Fruit fly (Drosophila melanogaster) whole organism, embryonic: Measurements from ENCODE around the gene CG31952.
A peak's percentile ranks its signal among the peaks of the same experiment; 100 is the strongest.

Experiments used
- Atf-2 ChIP-seq: fragments of 200-800 bp; sonication (Bioruptor generic); optimal IDR thresholded peaks from 2 replicates; lab custom pipeline; 2016; ENCODE audit warnings: missing biosample characterization, missing genetic modification characterization
- Awh ChIP-seq: fragments of 200-800 bp; sonication (Bioruptor generic); IDR thresholded peaks from 2 replicates; pipeline ENCODE4, ENCODE4 v1.3.6; 2022; ENCODE audit warnings: missing biosample characterization, missing genetic modification characterization
- CG11398 ChIP-seq: fragments of 200-800 bp; sonication (Bioruptor generic); optimal IDR thresholded peaks from 2 replicates; lab custom pipeline; 2016; ENCODE audit warnings: missing biosample characterization, missing genetic modification characterization
- CG11560 ChIP-seq: fragments of 200-800 bp; sonication (Bioruptor generic); IDR thresholded peaks from 3 replicates; pipeline ENCODE4 v1.3.6; 2022; ENCODE audit warnings: missing biosample characterization, missing genetic modification characterization
- CG12391 ChIP-seq: fragments of 200-800 bp; sonication (Bioruptor generic); optimal IDR thresholded peaks from 3 replicates; lab custom pipeline; 2018; ENCODE audit warnings: missing biosample characterization, mild to moderate bottlenecking, missing genetic modification characterization, moderate library complexity
- CG13775 ChIP-seq: fragments of 200-800 bp; sonication (Bioruptor generic); optimal IDR thresholded peaks from 3 replicates; lab custom pipeline; 2017; ENCODE audit warnings: missing biosample characterization, mild to moderate bottlenecking, missing genetic modification characterization
- CG1602 ChIP-seq: fragments of 200-800 bp; sonication (Bioruptor generic); optimal IDR thresholded peaks from 3 replicates; lab custom pipeline; 2016; ENCODE audit warnings: missing biosample characterization, missing genetic modification characterization
- CG17361 ChIP-seq: fragments of 200-800 bp; sonication (Bioruptor generic); IDR thresholded peaks from 3 replicates; pipeline ENCODE4 v1.3.6; 2022; ENCODE audit warnings: missing biosample characterization, missing genetic modification characterization
- CG17612 ChIP-seq: fragments of 200-800 bp; sonication (Bioruptor generic); IDR thresholded peaks from 2 replicates; pipeline ENCODE4 v1.3.6; 2022; ENCODE audit warnings: missing biosample characterization, missing genetic modification characterization
- CG32532 ChIP-seq: fragments of 200-800 bp; sonication (Bioruptor generic); IDR thresholded peaks from 2 replicates; pipeline ENCODE4 v1.3.6; 2022; ENCODE audit warnings: missing biosample characterization, missing genetic modification characterization
- CG3847 ChIP-seq: fragments of 200-800 bp; sonication (Bioruptor generic); IDR thresholded peaks from 2 replicates; pipeline ENCODE4 v1.3.6; 2022; ENCODE audit warnings: missing biosample characterization, missing genetic modification characterization
- CG4617 ChIP-seq: fragments of 200-800 bp; sonication (Bioruptor generic); optimal IDR thresholded peaks from 3 replicates; lab custom pipeline; 2016; ENCODE audit warnings: missing biosample characterization, missing genetic modification characterization, borderline replicate concordance
- CG6689 ChIP-seq: fragments of 200-800 bp; sonication (Bioruptor generic); IDR thresholded peaks from 2 replicates; pipeline ENCODE4 v1.3.6; 2022; ENCODE audit warnings: missing biosample characterization, missing genetic modification characterization
- CG7372 ChIP-seq: fragments of 200-800 bp; sonication (Bioruptor generic); IDR thresholded peaks from 2 replicates; pipeline ENCODE4 v1.3.6; 2022; ENCODE audit warnings: missing biosample characterization, missing genetic modification characterization
- CG7839 ChIP-seq: fragments of 200-800 bp; sonication (Bioruptor generic); optimal IDR thresholded peaks from 3 replicates; lab custom pipeline; 2018; ENCODE audit warnings: missing biosample characterization, mild to moderate bottlenecking, missing genetic modification characterization, moderate library complexity
- CG8388 ChIP-seq: fragments of 200-800 bp; sonication (Bioruptor generic); optimal IDR thresholded peaks from 2 replicates; lab custom pipeline; 2019; ENCODE audit warnings: missing biosample characterization, mild to moderate bottlenecking, missing genetic modification characterization, moderate library complexity
- CG9609 ChIP-seq: fragments of 200-800 bp; sonication (Bioruptor generic); optimal IDR thresholded peaks from 3 replicates; lab custom pipeline; 2016; ENCODE audit warnings: missing biosample characterization, missing genetic modification characterization
- D ChIP-seq, 2 experiments: fragments of 200-800 bp in 1 of 2; fragments of >200 bp in 1 of 2; sonication (Bioruptor generic) in 1 of 2; optimal IDR thresholded peaks; 2 replicates in 1 of 2; 3 replicates in 1 of 2; lab custom pipeline; 2017; ENCODE audit warnings: mild to moderate bottlenecking in 1 of 2, missing biosample characterization in 1 of 2, missing genetic modification characterization in 1 of 2, missing genetic modification reagents in 1 of 2
- Dbx ChIP-seq: fragments of 200-800 bp; sonication (Bioruptor generic); IDR thresholded peaks from 3 replicates; pipeline ENCODE4 v1.3.6; 2022; ENCODE audit warnings: missing biosample characterization, missing genetic modification characterization
- Doc2 ChIP-seq: fragments of 200-800 bp; sonication (Bioruptor generic); IDR thresholded peaks from 2 replicates; pipeline ENCODE4 v1.3.6; 2022; ENCODE audit warnings: missing biosample characterization, missing genetic modification characterization
- Dref ChIP-seq: fragments of 200-800 bp; sonication (Bioruptor generic); IDR thresholded peaks from 2 replicates; pipeline ENCODE4 v1.3.6; 2022; ENCODE audit warnings: missing biosample characterization, missing genetic modification characterization
- ERR ChIP-seq: fragments of 200-800 bp; sonication (Bioruptor generic); optimal IDR thresholded peaks from 2 replicates; lab custom pipeline; 2016; ENCODE audit warnings: missing biosample characterization, missing genetic modification characterization
- Gug ChIP-seq: fragments of 200-800 bp; sonication (Bioruptor generic); IDR thresholded peaks from 4 replicates; pipeline ENCODE4 v1.3.6; 2022; ENCODE audit warnings: missing biosample characterization, missing genetic modification characterization
- Lhr ChIP-seq: fragments of 200-800 bp; sonication (Bioruptor generic); optimal IDR thresholded peaks from 3 replicates; lab custom pipeline; 2017; ENCODE audit warnings: mild to moderate bottlenecking, missing biosample characterization, missing genetic modification reagents, missing genetic modification characterization
- MTF-1 ChIP-seq: fragments of 200-800 bp; sonication (Bioruptor generic); optimal IDR thresholded peaks from 2 replicates; lab custom pipeline; 2018; ENCODE audit warnings: missing biosample characterization, mild to moderate bottlenecking, missing genetic modification characterization, borderline replicate concordance
- Meics ChIP-seq: fragments of 200-800 bp; sonication (Bioruptor generic); optimal IDR thresholded peaks from 2 replicates; lab custom pipeline; 2017; ENCODE audit warnings: missing biosample characterization, mild to moderate bottlenecking, missing genetic modification characterization
- Nf-YC ChIP-seq: fragments of 200-800 bp; optimal IDR thresholded peaks from 3 replicates; lab custom pipeline; 2019; ENCODE audit warnings: missing biosample characterization, mild to moderate bottlenecking, missing genetic modification characterization, moderate library complexity
- Optix ChIP-seq: fragments of 200-800 bp; sonication (Bioruptor generic); IDR thresholded peaks from 3 replicates; pipeline ENCODE4 v1.3.6; 2022; ENCODE audit warnings: missing biosample characterization, missing genetic modification characterization
- Ptx1 ChIP-seq: fragments of 200-800 bp; sonication (Bioruptor generic); IDR thresholded peaks from 2 replicates; pipeline ENCODE4 v1.3.6; 2022; ENCODE audit warnings: missing biosample characterization, missing genetic modification characterization
- Rfx ChIP-seq: fragments of 200-800 bp; sonication (Bioruptor generic); IDR thresholded peaks from 2 replicates; pipeline ENCODE4 v1.3.6; 2022; ENCODE audit warnings: missing biosample characterization, missing genetic modification characterization
- Scr ChIP-seq: fragments of 200-800 bp; sonication (Bioruptor generic); IDR thresholded peaks from 2 replicates; pipeline ENCODE4 v1.3.6; 2022; ENCODE audit warnings: missing biosample characterization, missing genetic modification characterization; ENCODE audit not compliant: partially characterized antibody
- Sox100B ChIP-seq: fragments of 200-800 bp; sonication (Bioruptor generic); optimal IDR thresholded peaks from 3 replicates; lab custom pipeline; 2018; ENCODE audit warnings: missing biosample characterization, mild to moderate bottlenecking, missing genetic modification characterization
- TFAM ChIP-seq: fragments of 200-800 bp; sonication (Bioruptor generic); optimal IDR thresholded peaks from 2 replicates; lab custom pipeline; 2017; ENCODE audit warnings: missing biosample characterization, missing genetic modification characterization, inconsistent platforms
- Vsx1 ChIP-seq: fragments of 200-800 bp; sonication (Bioruptor generic); optimal IDR thresholded peaks from 2 replicates; lab custom pipeline; 2017; ENCODE audit warnings: missing biosample characterization, mild to moderate bottlenecking, missing genetic modification characterization, missing genetic modification reagents
- ash1 ChIP-seq: fragments of 200-800 bp; sonication (Bioruptor generic); optimal IDR thresholded peaks from 2 replicates; lab custom pipeline; 2018; ENCODE audit warnings: missing biosample characterization, mild to moderate bottlenecking, missing genetic modification characterization
- caup ChIP-seq: fragments of 200-800 bp; sonication (Bioruptor generic); optimal IDR thresholded peaks from 3 replicates; lab custom pipeline; 2017; ENCODE audit warnings: missing biosample characterization, mild to moderate bottlenecking, missing genetic modification characterization, moderate library complexity; ENCODE audit not compliant: severe bottlenecking
- dpn ChIP-seq, 2 experiments: fragments of 200-800 bp; sonication (Bioruptor generic); optimal IDR thresholded peaks; 3 replicates each; lab custom pipeline; 2016; ENCODE audit warnings: missing biosample characterization in 2 of 2, missing genetic modification characterization in 2 of 2
- ems ChIP-seq: fragments of 200-800 bp; sonication (Bioruptor generic); optimal IDR thresholded peaks from 3 replicates; lab custom pipeline; 2016; ENCODE audit warnings: missing biosample characterization, missing genetic modification characterization
- eve ChIP-seq, 2 experiments: fragments of >200 bp; optimal IDR thresholded peaks; 2 replicates each; lab custom pipeline; 2017; ENCODE audit warnings: missing biosample characterization in 2 of 2, missing genetic modification characterization in 2 of 2
- exex ChIP-seq: fragments of 200-800 bp; sonication (Bioruptor generic); optimal IDR thresholded peaks from 4 replicates; lab custom pipeline; 2018; ENCODE audit warnings: missing biosample characterization, mild to moderate bottlenecking, missing genetic modification characterization, moderate library complexity
- fd102C ChIP-seq: fragments of 200-800 bp; sonication (Bioruptor generic); optimal IDR thresholded peaks from 2 replicates; lab custom pipeline; 2018; ENCODE audit warnings: missing biosample characterization, mild to moderate bottlenecking, missing genetic modification characterization, moderate library complexity
- fd64A ChIP-seq: fragments of 200-800 bp; sonication (Bioruptor generic); optimal IDR thresholded peaks from 3 replicates; lab custom pipeline; 2018; ENCODE audit warnings: missing biosample characterization, mild to moderate bottlenecking, missing genetic modification characterization
- gfzf ChIP-seq: fragments of 200-800 bp; sonication (Bioruptor generic); optimal IDR thresholded peaks from 2 replicates; lab custom pipeline; 2016; ENCODE audit warnings: missing biosample characterization, mild to moderate bottlenecking, missing genetic modification characterization, moderate library complexity
- h ChIP-seq: fragments of >200 bp; optimal IDR thresholded peaks from 2 replicates; lab custom pipeline; 2017
- jigr1 ChIP-seq: fragments of 200-800 bp; sonication (Bioruptor generic); IDR thresholded peaks from 3 replicates; pipeline ENCODE4 v1.3.6; 2022; ENCODE audit warnings: missing biosample characterization, missing genetic modification characterization
- klu ChIP-seq: fragments of 200-800 bp; sonication (Bioruptor generic); IDR thresholded peaks from 2 replicates; pipeline ENCODE4 v1.3.6; 2022; ENCODE audit warnings: missing biosample characterization, missing genetic modification characterization
- lola ChIP-seq, 3 experiments: fragments of >200 bp in 2 of 3; fragments of 200-800 bp in 1 of 3; sonication (Bioruptor generic) in 1 of 3; optimal IDR thresholded peaks; 2 replicates each; lab custom pipeline; 2017 to 2019; ENCODE audit warnings: missing biosample characterization in 3 of 3, missing genetic modification characterization in 3 of 3, mild to moderate bottlenecking in 1 of 3, moderate library complexity in 1 of 3
- oc ChIP-seq: fragments of 200-800 bp; sonication (Bioruptor generic); optimal IDR thresholded peaks from 2 replicates; lab custom pipeline; 2018; ENCODE audit warnings: missing biosample characterization, mild to moderate bottlenecking, missing genetic modification characterization, moderate library complexity
- ssp ChIP-seq: fragments of 200-800 bp; sonication (Bioruptor generic); IDR thresholded peaks from 2 replicates; pipeline ENCODE4 v1.3.6; 2022; ENCODE audit warnings: missing biosample characterization, missing genetic modification characterization
- wdn ChIP-seq: fragments of 200-800 bp; sonication (Bioruptor generic); IDR thresholded peaks from 2 replicates; pipeline ENCODE4 v1.3.6; 2022; ENCODE audit warnings: missing biosample characterization, missing genetic modification characterization

Gene CG31952

DNA sequence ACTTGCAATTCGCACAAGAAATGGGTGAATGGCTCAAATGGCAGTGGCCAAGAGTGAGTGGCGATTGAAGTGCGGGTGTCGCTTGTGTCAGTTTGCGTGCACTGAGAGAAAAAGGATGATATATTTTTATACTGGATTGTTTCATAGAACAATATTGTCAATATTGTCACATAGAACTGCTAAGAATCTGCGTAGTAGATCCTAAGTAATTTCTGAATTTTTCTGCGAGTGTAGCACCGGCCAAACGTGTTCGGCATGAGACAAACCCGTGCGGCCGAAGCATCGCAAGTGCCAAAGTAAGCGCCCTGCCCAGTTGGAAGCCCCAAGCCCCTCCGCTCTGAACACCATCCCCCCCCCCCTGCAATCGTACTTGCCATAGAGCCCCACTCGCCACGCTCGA is 23.8 kb downstream of the CG31952 start (continued):
- peak; percentile 44 for TF ChIP-seq CG1602
- peak; percentile 36; the same call in 1 of the 2 replicates for TF ChIP-seq klu (GFP tag; lab: Robert Waterston, UW)
- peak; percentile 52 for TF ChIP-seq oc (tag; lab: Kevin White, UChicago)
- TF ChIP-seq wdn, result peak; percentile 24; the same call in 1 of the 2 replicates
- TF ChIP-seq Lhr (GFP tag; lab: Kevin White, UChicago), result no peak
- peak; percentile 69 for TF ChIP-seq CG12391 (tag; lab: Kevin White, UChicago)
- TF ChIP-seq CG7372 (GFP tag; lab: Robert Waterston, UW), result peak; percentile 70
- TF ChIP-seq CG4617, result no peak
- TF ChIP-seq Rfx, result peak; percentile 75
- TF ChIP-seq MTF-1 (GFP tag; lab: Kevin White, UChicago), result peak; percentile 43
- no peak for TF ChIP-seq Scr (GFP tag; lab: Robert Waterston, UW)
- TF ChIP-seq Gug (GFP tag; lab: Robert Waterston, UW), result peak; percentile 49; the same call in 2 of the 4 replicates
- TF ChIP-seq CG17612 (GFP tag; lab: Robert Waterston, UW), result 0 out of 2 replicates have a peak, but pooled peaks have one; percentile 38
- peak; percentile 69 for TF ChIP-seq CG9609 (GFP tag; lab: Kevin White, UChicago)
- TF ChIP-seq lola (GFP tag; optimal IDR thresholded peaks at IDR 0.05; lab: Kevin White, UChicago), result no peak
- peak; percentile 82 for TF ChIP-seq Ptx1 (GFP tag; lab: Robert Waterston, UW)
- TF ChIP-seq CG17361 (GFP tag; lab: Robert Waterston, UW), result peak; percentile 62; the same call in 2 of the 3 replicates
- peak; percentile 22 for TF ChIP-seq CG8388 (GFP tag; lab: Kevin White, UChicago)
- TF ChIP-seq Atf-2, result peak; percentile 41
- TF ChIP-seq caup (GFP tag; lab: Kevin White, UChicago), result peak; percentile 27
- no peak for TF ChIP-seq Doc2 (GFP tag; lab: Robert Waterston, UW)
- TF ChIP-seq ems (GFP tag; lab: Kevin White, UChicago), result peak; percentile 24
- peak; percentile 19 for TF ChIP-seq CG13775 (GFP tag; lab: Kevin White, UChicago)
- TF ChIP-seq Nf-YC, result no peak
- TF ChIP-seq CG11560 (tag; lab: Robert Waterston, UW), result peak; percentile 58; the same call in 2 of the 3 replicates
- TF ChIP-seq Optix (GFP tag; lab: Robert Waterston, UW), result peak; percentile 76; the same call in 2 of the 3 replicates
- TF ChIP-seq Dref, result no peak
- no peak for TF ChIP-seq fd102C (GFP tag; lab: Kevin White, UChicago)
- peak; percentile 62 for TF ChIP-seq Meics
- TF ChIP-seq ERR, result no peak
- TF ChIP-seq CG6689 (GFP tag; lab: Robert Waterston, UW), result peak; percentile 73
- TF ChIP-seq eve (GFP tag; optimal IDR thresholded peaks at IDR 0.05; lab: Kevin White, UChicago), result no peak
- peak; percentile 45 to 59 for TF ChIP-seq dpn (GFP tag; optimal IDR thresholded peaks at IDR 0.05; lab: Kevin White, UChicago)
- TF ChIP-seq Dbx (GFP tag; lab: Robert Waterston, UW), result 0 out of 3 replicates have a peak, but pooled peaks have one; percentile 43
- no peak for TF ChIP-seq gfzf (GFP tag; lab: Kevin White, UChicago)
- TF ChIP-seq CG7839 (tag; lab: Kevin White, UChicago), result peak; percentile 68
- peak; percentile 71 for TF ChIP-seq CG32532 (GFP tag; lab: Robert Waterston, UW)
- no peak for TF ChIP-seq CG11398
- TF ChIP-seq D (optimal IDR thresholded peaks at IDR 0.05; lab: Kevin White, UChicago), result no peak
- peak; percentile 67 for TF ChIP-seq D (GFP tag; optimal IDR thresholded peaks at IDR 0.05; lab: Kevin White, UChicago)
- TF ChIP-seq jigr1 (GFP tag; lab: Robert Waterston, UW), result peak; percentile 70
- TF ChIP-seq TFAM, result no peak
- no peak for TF ChIP-seq h (lab: Kevin White, UChicago)
- peak; percentile 86 for TF ChIP-seq Awh (GFP tag; lab: Robert Waterston, UW)
- no peak for TF ChIP-seq ash1 (GFP tag; lab: Kevin White, UChicago)
- peak; percentile 30; the same call in 1 of the 2 replicates for TF ChIP-seq CG3847 (GFP tag; lab: Robert Waterston, UW)
- TF ChIP-seq Sox100B (GFP tag; lab: Kevin White, UChicago), result peak; percentile 48
- no peak for TF ChIP-seq fd64A (GFP tag; lab: Kevin White, UChicago)
- TF ChIP-seq ssp (GFP tag; lab: Robert Waterston, UW), result peak; percentile 58
- no peak for TF ChIP-seq Vsx1 (GFP tag; lab: Kevin White, UChicago)
- no peak for TF ChIP-seq exex (tag; lab: Kevin White, UChicago)
